Worm (Caenorhabditis elegans) whole organism, L1 larva: ENCODE results near the gene srj-39.

ENCODE experiments used
- alr-1 ChIP-seq: fragments of 200-800 bp; sonication (Bioruptor generic); optimal IDR thresholded peaks from 2 replicates; lab custom pipeline; 2018; ENCODE audit warnings: borderline replicate concordance, mild to moderate bottlenecking, missing genetic modification characterization, missing compliant biosample characterization
- fos-1 ChIP-seq: fragments of 150-350 bp; optimal IDR thresholded peaks from 2 replicates; lab custom pipeline; 2014; ENCODE audit warnings: missing biosample characterization, missing genetic modification characterization
- lin-14 ChIP-seq: fragments of 200-800 bp; sonication (Bioruptor generic); optimal IDR thresholded peaks from 2 replicates; lab custom pipeline; 2018; ENCODE audit warnings: mild to moderate bottlenecking, missing genetic modification characterization, moderate library complexity, missing compliant biosample characterization

- TF ChIP-seq fos-1 (tag; lab: Kevin White, UChicago) (no peak), alr-1 (tag; lab: Kevin White, UChicago) (no peak), lin-14 (GFP tag; lab: Kevin White, UChicago) (no peak)
These were observed 23.0 kb downstream of the srj-39 start, which contains the start of gene T05B4.13 for ce11 chrV:4127435-4127834.
